Worm (Caenorhabditis elegans) whole organism, L2 larva: ENCODE results near the gene T22H9.1.

Experiments used
- R02D3.7 ChIP-seq: fragments of 150-350 bp; optimal IDR thresholded peaks from 2 replicates; lab custom pipeline; 2014; ENCODE audit warnings: missing biosample characterization, missing genetic modification characterization
- blmp-1 ChIP-seq: sonication (generic microtip); optimal IDR thresholded peaks from 2 replicates; lab custom pipeline; 2017; ENCODE audit warnings: missing genetic modification characterization, mild to moderate bottlenecking, missing compliant biosample characterization, antibody characterized with exemption, moderate library complexity; ENCODE audit not compliant: insufficient read depth
- egl-27 ChIP-seq: sonication (generic microtip); optimal IDR thresholded peaks from 3 replicates; lab custom pipeline; 2017; ENCODE audit warnings: missing biosample characterization, missing genetic modification reagents, missing genetic modification characterization
- fos-1 ChIP-seq: fragments of 150-350 bp; optimal IDR thresholded peaks from 2 replicates; lab custom pipeline; 2014; ENCODE audit warnings: missing biosample characterization, missing genetic modification characterization
- lin-11 ChIP-seq: fragments of 150-350 bp; sonication (generic microtip); optimal IDR thresholded peaks from 2 replicates; lab custom pipeline; 2014; ENCODE audit warnings: missing biosample characterization, missing genetic modification characterization, inconsistent platforms, mixed read lengths
- nhr-237 ChIP-seq: fragments of 150-350 bp; optimal IDR thresholded peaks from 2 replicates; lab custom pipeline; 2014; ENCODE audit warnings: missing biosample characterization, missing genetic modification characterization
- nhr-25 ChIP-seq: fragments of 150-350 bp; sonication (generic microtip); optimal IDR thresholded peaks from 3 replicates; lab custom pipeline; 2014; ENCODE audit warnings: missing biosample characterization, missing genetic modification characterization
- unc-39 ChIP-seq: fragments of 150-350 bp; optimal IDR thresholded peaks from 2 replicates; lab custom pipeline; 2014; ENCODE audit warnings: missing biosample characterization, missing genetic modification characterization
- unc-55 ChIP-seq: fragments of 150-350 bp; sonication (generic microtip); optimal IDR thresholded peaks from 3 replicates; lab custom pipeline; 2014; ENCODE audit warnings: missing biosample characterization, missing genetic modification reagents, missing genetic modification characterization
- unc-62 ChIP-seq: fragments of 150-350 bp; optimal IDR thresholded peaks from 2 replicates; lab custom pipeline; 2014; ENCODE audit warnings: missing biosample characterization, missing genetic modification reagents, missing genetic modification characterization
- zag-1 ChIP-seq: fragments of 150-350 bp; optimal IDR thresholded peaks from 2 replicates; lab custom pipeline; 2014; ENCODE audit warnings: missing biosample characterization, missing genetic modification characterization

DNA sequence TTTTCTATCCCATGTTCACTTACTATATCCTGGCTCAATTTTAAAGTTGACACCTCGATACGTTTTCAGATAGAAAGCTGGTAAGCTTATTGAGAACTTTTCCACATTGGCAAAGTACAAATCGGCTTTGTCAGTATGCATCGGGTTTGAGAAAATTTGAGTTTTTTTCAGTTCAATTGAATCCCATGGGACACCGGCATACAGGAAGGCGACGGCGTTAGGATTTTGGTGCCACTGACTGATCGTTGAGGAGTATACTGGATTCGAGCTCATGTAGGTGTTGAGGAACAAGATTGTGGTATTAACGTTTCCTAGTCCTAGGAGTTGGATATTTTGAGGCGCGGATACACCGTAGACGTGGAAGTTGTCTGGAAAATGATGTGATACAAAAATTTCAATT lies 53.3 kb downstream of the T22H9.1 start:
- no peak for TF ChIP-seq unc-39 (tag; lab: Kevin White, UChicago)
- no peak for TF ChIP-seq unc-62 (GFP tag; lab: Kevin White, UChicago)
- TF ChIP-seq R02D3.7 = no peak
- no peak for TF ChIP-seq blmp-1
- TF ChIP-seq lin-11 (tag; lab: Kevin White, UChicago) = no peak
- no peak for TF ChIP-seq nhr-25 (tag; lab: Kevin White, UChicago)
- no peak for TF ChIP-seq zag-1 (tag; lab: Kevin White, UChicago)
- no peak for TF ChIP-seq unc-55 (GFP tag; lab: Kevin White, UChicago)
- no peak for TF ChIP-seq egl-27
- TF ChIP-seq fos-1 (tag; lab: Kevin White, UChicago) = no peak
- TF ChIP-seq nhr-237 (tag; lab: Kevin White, UChicago) = no peak
